Worm (Caenorhabditis elegans) whole organism, L3 larva: ENCODE results near the gene fip-1.
A peak's percentile ranks its signal among the peaks of the same experiment; 100 is the strongest.

ENCODE experiments used
- R02D3.7 ChIP-seq: fragments of 150-350 bp; optimal IDR thresholded peaks from 2 replicates; lab custom pipeline; 2014; ENCODE audit warnings: missing biosample characterization, missing genetic modification characterization
- ZK546.5 ChIP-seq: sonication (generic microtip); optimal IDR thresholded peaks from 2 replicates; lab custom pipeline; 2017; ENCODE audit warnings: missing biosample characterization, missing genetic modification characterization
- ama-1 ChIP-seq: fragments of 150-350 bp; optimal IDR thresholded peaks from 2 replicates; lab custom pipeline; 2018
- ceh-28 ChIP-seq: fragments of 150-350 bp; optimal IDR thresholded peaks from 2 replicates; lab custom pipeline; 2014; ENCODE audit warnings: missing biosample characterization, missing genetic modification reagents, missing genetic modification characterization
- ceh-82 ChIP-seq: fragments of 150-350 bp; optimal IDR thresholded peaks from 2 replicates; lab custom pipeline; 2014; ENCODE audit warnings: missing biosample characterization, missing genetic modification characterization
- ceh-9 ChIP-seq: sonication (generic microtip); optimal IDR thresholded peaks from 2 replicates; lab custom pipeline; 2018; ENCODE audit warnings: missing biosample characterization, missing genetic modification characterization
- daf-12 ChIP-seq: fragments of 150-350 bp; optimal IDR thresholded peaks from 2 replicates; lab custom pipeline; 2014; ENCODE audit warnings: missing biosample characterization, missing genetic modification reagents, missing genetic modification characterization
- egl-5 ChIP-seq: fragments of 150-350 bp; optimal IDR thresholded peaks from 2 replicates; lab custom pipeline; 2017; ENCODE audit warnings: missing biosample characterization, missing genetic modification reagents, missing genetic modification characterization, inconsistent platforms
- elt-1 ChIP-seq: fragments of 150-350 bp; optimal IDR thresholded peaks from 2 replicates; lab custom pipeline; 2014; ENCODE audit warnings: missing biosample characterization, missing genetic modification characterization
- elt-2 ChIP-seq: sonication (generic microtip); optimal IDR thresholded peaks from 2 replicates; lab custom pipeline; 2016; ENCODE audit warnings: missing genetic modification reagents, mild to moderate bottlenecking, missing genetic modification characterization, missing compliant biosample characterization
- elt-3 ChIP-seq, 3 experiments: fragments of 150-350 bp in 1 of 3; sonication (generic microtip) in 2 of 3; optimal IDR thresholded peaks; 2 replicates in 2 of 3; 4 replicates in 1 of 3; lab custom pipeline; 2014 to 2017; ENCODE audit warnings: missing biosample characterization in 3 of 3, missing genetic modification characterization in 3 of 3
- eor-1 ChIP-seq, 2 experiments: fragments of 150-350 bp; optimal IDR thresholded peaks; 2 replicates each; lab custom pipeline; 2014 to 2018; ENCODE audit warnings: missing biosample characterization in 2 of 2, missing genetic modification characterization in 2 of 2
- fkh-10 ChIP-seq: sonication (generic microtip); optimal IDR thresholded peaks from 2 replicates; lab custom pipeline; 2017; ENCODE audit warnings: missing biosample characterization, missing genetic modification reagents, missing genetic modification characterization
- fkh-2 ChIP-seq: fragments of 150-350 bp; optimal IDR thresholded peaks from 2 replicates; lab custom pipeline; 2014; ENCODE audit warnings: missing biosample characterization, missing genetic modification reagents, missing genetic modification characterization
- jun-1 ChIP-seq: fragments of 150-350 bp; optimal IDR thresholded peaks from 2 replicates; lab custom pipeline; 2014; ENCODE audit warnings: missing biosample characterization, missing genetic modification reagents, missing genetic modification characterization
- lin-15B ChIP-seq: fragments of 150-350 bp; optimal IDR thresholded peaks from 2 replicates; lab custom pipeline; 2014; ENCODE audit warnings: missing biosample characterization, missing genetic modification characterization
- lsy-12 ChIP-seq: sonication (generic microtip); optimal IDR thresholded peaks from 2 replicates; lab custom pipeline; 2016; ENCODE audit warnings: mild to moderate bottlenecking, missing genetic modification characterization, missing compliant biosample characterization
- mdl-1 ChIP-seq: fragments of 150-350 bp; optimal IDR thresholded peaks from 2 replicates; lab custom pipeline; 2014; ENCODE audit warnings: missing biosample characterization, missing genetic modification characterization
- nfya-1 ChIP-seq: sonication (generic microtip); optimal IDR thresholded peaks from 2 replicates; lab custom pipeline; 2017; ENCODE audit warnings: missing genetic modification characterization, mild to moderate bottlenecking, missing compliant biosample characterization, antibody characterized with exemption, moderate library complexity; ENCODE audit not compliant: insufficient read depth
- nhr-11 ChIP-seq: fragments of 150-350 bp; optimal IDR thresholded peaks from 2 replicates; lab custom pipeline; 2014; ENCODE audit warnings: missing biosample characterization, missing genetic modification characterization
- nhr-12 ChIP-seq: fragments of 150-350 bp; optimal IDR thresholded peaks from 2 replicates; lab custom pipeline; 2014; ENCODE audit warnings: missing biosample characterization, missing genetic modification characterization
- nhr-23 ChIP-seq: fragments of 150-350 bp; optimal IDR thresholded peaks from 2 replicates; lab custom pipeline; 2014; ENCODE audit warnings: missing biosample characterization, missing genetic modification reagents, missing genetic modification characterization
- nhr-237 ChIP-seq: fragments of 150-350 bp; optimal IDR thresholded peaks from 2 replicates; lab custom pipeline; 2014; ENCODE audit warnings: missing biosample characterization, missing genetic modification characterization
- nhr-25 ChIP-seq: sonication (generic microtip); optimal IDR thresholded peaks from 2 replicates; lab custom pipeline; 2017; ENCODE audit warnings: missing biosample characterization, missing genetic modification characterization
- nhr-43 ChIP-seq: sonication (generic microtip); optimal IDR thresholded peaks from 2 replicates; lab custom pipeline; 2016; ENCODE audit warnings: mild to moderate bottlenecking, missing genetic modification characterization, missing compliant biosample characterization; ENCODE audit not compliant: poor library complexity, severe bottlenecking
- nhr-67 ChIP-seq: fragments of 150-350 bp; optimal IDR thresholded peaks from 2 replicates; lab custom pipeline; 2014; ENCODE audit warnings: missing biosample characterization, missing genetic modification characterization
- nhr-76 ChIP-seq: fragments of 150-350 bp; sonication (generic microtip); optimal IDR thresholded peaks from 5 replicates; lab custom pipeline; 2014; ENCODE audit warnings: missing biosample characterization, missing genetic modification characterization
- pha-4 ChIP-seq: fragments of 150-350 bp; optimal IDR thresholded peaks from 2 replicates; lab custom pipeline; 2014; ENCODE audit warnings: missing biosample characterization, missing genetic modification reagents, missing genetic modification characterization
- pqm-1 ChIP-seq: fragments of 150-350 bp; optimal IDR thresholded peaks from 2 replicates; lab custom pipeline; 2017; ENCODE audit warnings: missing biosample characterization, missing genetic modification characterization, inconsistent platforms
- sea-2 ChIP-seq: fragments of 150-350 bp; sonication (generic microtip); optimal IDR thresholded peaks from 4 replicates; lab custom pipeline; 2014; ENCODE audit warnings: missing biosample characterization, missing genetic modification reagents, missing genetic modification characterization
- skn-1 ChIP-seq: fragments of 150-350 bp; optimal IDR thresholded peaks from 2 replicates; lab custom pipeline; 2014; ENCODE audit warnings: missing biosample characterization, missing genetic modification characterization
- snpc-4 ChIP-seq: fragments of 150-350 bp; optimal IDR thresholded peaks from 2 replicates; lab custom pipeline; 2014; ENCODE audit warnings: missing biosample characterization, missing genetic modification characterization
- tbx-2 ChIP-seq: sonication (generic microtip); optimal IDR thresholded peaks from 2 replicates; lab custom pipeline; 2016; ENCODE audit warnings: mild to moderate bottlenecking, missing genetic modification characterization, missing compliant biosample characterization
- unc-39 ChIP-seq: sonication (generic microtip); optimal IDR thresholded peaks from 4 replicates; lab custom pipeline; 2017; ENCODE audit warnings: missing biosample characterization, missing genetic modification characterization
- unc-62 ChIP-seq: fragments of 150-350 bp; sonication (generic microtip); optimal IDR thresholded peaks from 4 replicates; lab custom pipeline; 2014; ENCODE audit warnings: missing biosample characterization, missing genetic modification reagents, missing genetic modification characterization
- zag-1 ChIP-seq: fragments of 150-350 bp; optimal IDR thresholded peaks from 2 replicates; lab custom pipeline; 2014; ENCODE audit warnings: missing biosample characterization, missing genetic modification characterization
- ztf-4 ChIP-seq: fragments of 150-350 bp; optimal IDR thresholded peaks from 2 replicates; lab custom pipeline; 2014; ENCODE audit warnings: missing biosample characterization, missing genetic modification characterization

fip-1 gene

ce11 chrIII:8683679-8684263 lies 44.2 kb downstream of the fip-1 start, which contains the start of gene fli-1 (continued):
- TF ChIP-seq snpc-4 (tag; lab: Kevin White, UChicago) = peak; percentile 14
- no peak for TF ChIP-seq ztf-4 (tag; lab: Kevin White, UChicago)
- no peak for TF ChIP-seq fkh-10 (GFP tag; lab: Kevin White, UChicago)
- TF ChIP-seq nhr-25 = no peak
- TF ChIP-seq elt-1 (tag; lab: Kevin White, UChicago) = no peak
- no peak for TF ChIP-seq nhr-237 (tag; lab: Kevin White, UChicago)
- TF ChIP-seq mdl-1 (tag; lab: Kevin White, UChicago) = no peak
- TF ChIP-seq lin-15B (tag; lab: Kevin White, UChicago) = peak; percentile 6
- TF ChIP-seq ceh-28 = no peak
- TF ChIP-seq pqm-1 = no peak

DNA sequence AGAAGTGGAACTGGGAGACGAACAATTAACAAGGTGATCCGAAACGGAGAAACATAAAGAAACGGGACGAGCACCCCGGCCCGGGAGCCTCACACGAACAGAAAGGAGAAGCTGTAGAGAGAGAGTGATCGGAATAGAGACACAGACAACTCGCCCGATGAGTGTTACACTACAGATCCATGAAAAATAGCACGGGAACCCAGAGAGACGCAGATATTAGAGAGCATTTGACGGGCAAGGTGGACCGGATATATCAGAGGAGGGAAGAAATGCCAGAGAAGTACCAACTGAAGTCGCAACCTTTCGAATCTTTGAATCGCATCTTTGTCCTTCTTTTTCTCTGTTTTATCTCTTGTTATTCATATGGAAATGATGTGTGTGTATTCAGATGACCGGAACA lies 44.9 kb downstream of the fip-1 start, which contains the start of gene anmt-1:
TSS of gene anmt-1 (plus strand) at position 388 of the 400 bp plus-strand sequence.
- TF ChIP-seq nfya-1 (tag; lab: Kevin White, UChicago) (no peak), lsy-12 (no peak), fkh-10 (GFP tag; lab: Kevin White, UChicago) (no peak)
- TF ChIP-seq, all 47 proteins: peak for 0

ce11 chrIII:8685590-8686240 lies 46.2 kb downstream of the fip-1 start:
- no peak for TF ChIP-seq fkh-2 (tag; lab: Kevin White, UChicago)
- TF ChIP-seq nhr-237 (tag; lab: Kevin White, UChicago) = no peak
- no peak for TF ChIP-seq nhr-67 (tag; lab: Kevin White, UChicago)
- TF ChIP-seq snpc-4 (tag; lab: Kevin White, UChicago) = no peak
- no peak for TF ChIP-seq ceh-82 (tag; lab: Kevin White, UChicago)
- no peak for TF ChIP-seq daf-12 (tag; lab: Kevin White, UChicago)
- no peak for TF ChIP-seq nhr-11
- no peak for TF ChIP-seq ztf-4 (tag; lab: Kevin White, UChicago)
- TF ChIP-seq unc-39 = no peak
- no peak for TF ChIP-seq lin-15B (tag; lab: Kevin White, UChicago)
- TF ChIP-seq nhr-43 (tag; lab: Kevin White, UChicago) = peak; percentile 71
- TF ChIP-seq unc-62 (GFP tag; lab: Kevin White, UChicago) = no peak
- TF ChIP-seq ZK546.5 (tag; lab: Kevin White, UChicago) = no peak
- TF ChIP-seq skn-1 (tag; lab: Kevin White, UChicago) = no peak
- no peak for TF ChIP-seq nhr-12
- no peak for TF ChIP-seq eor-1 (tag; optimal IDR thresholded peaks at IDR 0.05; lab: Kevin White, UChicago)
- TF ChIP-seq ceh-9 (tag; lab: Kevin White, UChicago) = no peak
- TF ChIP-seq ama-1 = peak; percentile 13
- no peak for TF ChIP-seq elt-1 (tag; lab: Kevin White, UChicago)
- peak; percentile 28 for TF ChIP-seq elt-2 (tag; lab: Kevin White, UChicago)
- no peak for TF ChIP-seq jun-1 (tag; lab: Kevin White, UChicago)
- TF ChIP-seq sea-2 (GFP tag; lab: Kevin White, UChicago) = no peak
- TF ChIP-seq nhr-23 (tag; lab: Kevin White, UChicago) = peak; percentile 20
- no peak for TF ChIP-seq elt-3 (tag; optimal IDR thresholded peaks at IDR 0.05; lab: Kevin White, UChicago)
- no peak for TF ChIP-seq nhr-76
- no peak for TF ChIP-seq pha-4 (tag; lab: Kevin White, UChicago)

ce11 chrIII:8688438-8688946 lies 48.9 kb downstream of the fip-1 start, which contains the start of gene hadb-1:
Gene hadb-1, minus strand, starts transcription at chrIII:8688488.
- TF ChIP-seq nhr-43 (tag; lab: Kevin White, UChicago) = peak; percentile 55
- no peak for TF ChIP-seq unc-62 (GFP tag; lab: Kevin White, UChicago)
- TF ChIP-seq nfya-1 (tag; lab: Kevin White, UChicago) = peak; percentile 28
- TF ChIP-seq nhr-23 (tag; lab: Kevin White, UChicago) = peak; percentile 39
- TF ChIP-seq egl-5 = no peak
- no peak for TF ChIP-seq zag-1
- peak in 1 of 2 experiments; percentile 33 for TF ChIP-seq eor-1 (tag; optimal IDR thresholded peaks at IDR 0.05; lab: Kevin White, UChicago)
- no peak for TF ChIP-seq fkh-2 (tag; lab: Kevin White, UChicago)
- TF ChIP-seq nhr-237 (tag; lab: Kevin White, UChicago) = no peak
- no peak for TF ChIP-seq tbx-2 (tag; lab: Kevin White, UChicago)
- TF ChIP-seq elt-2 (tag; lab: Kevin White, UChicago) = peak; percentile 75
- TF ChIP-seq fkh-10 (GFP tag; lab: Kevin White, UChicago) = no peak
- peak; percentile 52 for TF ChIP-seq pqm-1
- no peak for TF ChIP-seq ama-1
- no peak for TF ChIP-seq R02D3.7 (tag; lab: Kevin White, UChicago)
- peak; percentile 28 for TF ChIP-seq nhr-25
